Worm (Caenorhabditis elegans) whole organism, mixed stage, embryonic: ENCODE measurements around the gene cul-3.

Source experiments
- M03D4.4 ChIP-seq: sonication (generic microtip); optimal IDR thresholded peaks from 2 replicates; lab custom pipeline; 2017; ENCODE audit warnings: mild to moderate bottlenecking, missing genetic modification characterization, missing compliant biosample characterization
- bed-3 ChIP-seq: fragments of 200-800 bp; sonication (Bioruptor generic); optimal IDR thresholded peaks from 3 replicates; lab custom pipeline; 2018; ENCODE audit warnings: mild to moderate bottlenecking, missing genetic modification characterization, moderate library complexity, missing compliant biosample characterization
- blmp-1 ChIP-seq: fragments of 150-350 bp; optimal IDR thresholded peaks from 2 replicates; lab custom pipeline; 2014; ENCODE audit warnings: missing biosample characterization, missing genetic modification characterization
- ceh-39 ChIP-seq: fragments of 150-350 bp; optimal IDR thresholded peaks from 2 replicates; lab custom pipeline; 2014; ENCODE audit warnings: missing biosample characterization, missing genetic modification characterization
- ceh-43 ChIP-seq: fragments of 200-800 bp; sonication (Bioruptor generic); optimal IDR thresholded peaks from 2 replicates; lab custom pipeline; 2018; ENCODE audit warnings: mild to moderate bottlenecking, missing genetic modification characterization, moderate library complexity, missing compliant biosample characterization
- ceh-83 ChIP-seq: fragments of 200-800 bp; sonication (Bioruptor generic); optimal IDR thresholded peaks from 2 replicates; lab custom pipeline; 2018; ENCODE audit warnings: mild to moderate bottlenecking, missing genetic modification characterization, missing compliant biosample characterization
- ces-1 ChIP-seq: fragments of 150-350 bp; optimal IDR thresholded peaks from 2 replicates; lab custom pipeline; 2014; ENCODE audit warnings: missing biosample characterization, missing genetic modification reagents, missing genetic modification characterization
- cnd-1 ChIP-seq: fragments of 200-800 bp; sonication (Bioruptor generic); optimal IDR thresholded peaks from 2 replicates; lab custom pipeline; 2018; ENCODE audit warnings: mild to moderate bottlenecking, missing genetic modification characterization, missing compliant biosample characterization
- drap-1 ChIP-seq: fragments of 200-800 bp; sonication (Bioruptor generic); optimal IDR thresholded peaks from 3 replicates; lab custom pipeline; 2018; ENCODE audit warnings: mild to moderate bottlenecking, missing genetic modification characterization, missing compliant biosample characterization
- elt-1 ChIP-seq: sonication (generic microtip); optimal IDR thresholded peaks from 2 replicates; lab custom pipeline; 2017; ENCODE audit warnings: missing genetic modification characterization, mild to moderate bottlenecking, missing compliant biosample characterization, antibody characterized with exemption, moderate library complexity, borderline replicate concordance; ENCODE audit not compliant: insufficient read depth
- elt-3 ChIP-seq: fragments of 150-350 bp; optimal IDR thresholded peaks from 2 replicates; lab custom pipeline; 2014; ENCODE audit warnings: missing biosample characterization, missing genetic modification characterization
- flh-1 ChIP-seq: fragments of 200-800 bp; sonication (Bioruptor generic); optimal IDR thresholded peaks from 2 replicates; lab custom pipeline; 2018; ENCODE audit warnings: mild to moderate bottlenecking, missing genetic modification characterization, moderate library complexity, missing compliant biosample characterization
- ham-2 ChIP-seq: fragments of 200-800 bp; sonication (Bioruptor generic); optimal IDR thresholded peaks from 2 replicates; lab custom pipeline; 2018; ENCODE audit warnings: mild to moderate bottlenecking, missing genetic modification characterization, missing compliant biosample characterization
- hlh-1 ChIP-seq: fragments of 150-350 bp; optimal IDR thresholded peaks from 2 replicates; lab custom pipeline; 2014; ENCODE audit warnings: missing biosample characterization, missing genetic modification reagents, missing genetic modification characterization
- lin-13 ChIP-seq: fragments of 150-350 bp; optimal IDR thresholded peaks from 2 replicates; lab custom pipeline; 2014; ENCODE audit warnings: missing biosample characterization, missing genetic modification characterization
- lin-32 ChIP-seq: fragments of 200-800 bp; sonication (Bioruptor generic); optimal IDR thresholded peaks from 2 replicates; lab custom pipeline; 2018; ENCODE audit warnings: mild to moderate bottlenecking, missing genetic modification characterization, missing compliant biosample characterization
- lsy-2 ChIP-seq: fragments of 150-350 bp; optimal IDR thresholded peaks from 2 replicates; lab custom pipeline; 2014; ENCODE audit warnings: missing biosample characterization, missing genetic modification characterization
- mab-5 ChIP-seq: fragments of 150-350 bp; optimal IDR thresholded peaks from 2 replicates; lab custom pipeline; 2014; ENCODE audit warnings: missing biosample characterization, missing genetic modification characterization
- mep-1 ChIP-seq: fragments of 150-350 bp; optimal IDR thresholded peaks from 2 replicates; lab custom pipeline; 2017; ENCODE audit warnings: missing biosample characterization, missing genetic modification reagents, missing genetic modification characterization, inconsistent platforms
- mls-2 ChIP-seq: sonication (generic microtip); optimal IDR thresholded peaks from 2 replicates; lab custom pipeline; 2016; ENCODE audit warnings: mild to moderate bottlenecking, missing genetic modification characterization, moderate library complexity, missing compliant biosample characterization
- nhr-12 ChIP-seq: fragments of 150-350 bp; optimal IDR thresholded peaks from 2 replicates; lab custom pipeline; 2014; ENCODE audit warnings: missing biosample characterization, missing genetic modification characterization
- nhr-2 ChIP-seq: fragments of 150-350 bp; optimal IDR thresholded peaks from 2 replicates; lab custom pipeline; 2014; ENCODE audit warnings: missing biosample characterization, missing genetic modification characterization
- nhr-237 ChIP-seq: fragments of 150-350 bp; optimal IDR thresholded peaks from 2 replicates; lab custom pipeline; 2014; ENCODE audit warnings: missing biosample characterization, missing genetic modification characterization
- nhr-28 ChIP-seq: fragments of 150-350 bp; optimal IDR thresholded peaks from 2 replicates; lab custom pipeline; 2014; ENCODE audit warnings: missing biosample characterization, missing genetic modification characterization
- nhr-76 ChIP-seq: sonication (generic microtip); optimal IDR thresholded peaks from 2 replicates; lab custom pipeline; 2017; ENCODE audit warnings: missing biosample characterization, missing genetic modification characterization
- pha-4 ChIP-seq: fragments of 150-350 bp; optimal IDR thresholded peaks from 2 replicates; lab custom pipeline; 2018; ENCODE audit warnings: missing biosample characterization, missing genetic modification reagents, missing genetic modification characterization
- sem-2 ChIP-seq: fragments of 200-800 bp; sonication (Bioruptor generic); optimal IDR thresholded peaks from 2 replicates; lab custom pipeline; 2018; ENCODE audit warnings: mild to moderate bottlenecking, missing genetic modification characterization, missing compliant biosample characterization
- snpc-4 ChIP-seq: fragments of 150-350 bp; optimal IDR thresholded peaks from 2 replicates; lab custom pipeline; 2014; ENCODE audit warnings: missing biosample characterization, missing genetic modification characterization
- sptf-1 ChIP-seq: sonication (generic microtip); optimal IDR thresholded peaks from 2 replicates; lab custom pipeline; 2017; ENCODE audit warnings: mild to moderate bottlenecking, missing genetic modification characterization, moderate library complexity, missing compliant biosample characterization
- tbx-8 ChIP-seq: fragments of 200-800 bp; sonication (Bioruptor generic); optimal IDR thresholded peaks from 2 replicates; lab custom pipeline; 2018; ENCODE audit warnings: mild to moderate bottlenecking, missing genetic modification characterization, moderate library complexity, missing compliant biosample characterization
- unc-120 ChIP-seq: sonication (generic microtip); optimal IDR thresholded peaks from 2 replicates; lab custom pipeline; 2017; ENCODE audit warnings: missing genetic modification characterization, missing compliant biosample characterization; ENCODE audit not compliant: poor library complexity, severe bottlenecking
- unc-39 ChIP-seq: fragments of 150-350 bp; optimal IDR thresholded peaks from 2 replicates; lab custom pipeline; 2014; ENCODE audit warnings: missing biosample characterization, missing genetic modification characterization
- unc-62 ChIP-seq: fragments of 150-350 bp; optimal IDR thresholded peaks from 2 replicates; lab custom pipeline; 2014; ENCODE audit warnings: missing biosample characterization, missing genetic modification reagents, missing genetic modification characterization
- zip-8 ChIP-seq: fragments of 150-350 bp; optimal IDR thresholded peaks from 2 replicates; lab custom pipeline; 2014; ENCODE audit warnings: missing biosample characterization, missing genetic modification characterization
- ztf-11 ChIP-seq: fragments of 150-350 bp; optimal IDR thresholded peaks from 2 replicates; lab custom pipeline; 2014; ENCODE audit warnings: missing biosample characterization, missing genetic modification characterization

Gene cul-3

DNA sequence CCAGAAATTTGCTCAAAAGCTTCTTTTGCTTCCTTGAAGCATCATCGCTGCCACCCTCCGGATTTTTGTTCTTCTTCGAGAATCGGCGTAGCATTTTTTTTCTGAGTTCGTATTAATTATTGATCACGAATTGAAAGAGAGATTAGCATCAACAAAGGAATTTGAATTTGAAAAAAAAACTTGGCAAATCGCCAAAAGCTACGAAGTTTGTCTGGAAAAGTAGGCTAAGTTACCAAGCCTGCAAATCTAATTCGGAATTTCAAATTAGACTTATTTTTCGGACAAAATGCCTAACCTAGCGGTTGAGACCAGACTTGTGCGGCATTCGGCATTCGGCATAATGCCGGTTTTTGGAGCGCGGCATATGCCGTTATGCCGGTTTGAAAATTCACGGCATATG, 5.1 kb upstream of the cul-3 start, which contains the start of gene cfap-36:
Gene cfap-36 (minus strand): TSS at position 101 of the 400 bp plus-strand sequence.
- TF ChIP-seq lin-32 (no peak), sem-2 (GFP tag; lab: Kevin White, UChicago) (no peak), ceh-39 (tag; lab: Kevin White, UChicago) (no peak), lin-13 (tag; lab: Kevin White, UChicago) (no peak), nhr-2 (no peak), hlh-1 (no peak), ham-2 (GFP tag; lab: Kevin White, UChicago) (no peak), snpc-4 (tag; lab: Kevin White, UChicago) (no peak), mab-5 (tag; lab: Kevin White, UChicago) (no peak), lsy-2 (no peak), bed-3 (GFP tag; lab: Kevin White, UChicago) (no peak), nhr-12 (tag; lab: Kevin White, UChicago) (no peak)

DNA sequence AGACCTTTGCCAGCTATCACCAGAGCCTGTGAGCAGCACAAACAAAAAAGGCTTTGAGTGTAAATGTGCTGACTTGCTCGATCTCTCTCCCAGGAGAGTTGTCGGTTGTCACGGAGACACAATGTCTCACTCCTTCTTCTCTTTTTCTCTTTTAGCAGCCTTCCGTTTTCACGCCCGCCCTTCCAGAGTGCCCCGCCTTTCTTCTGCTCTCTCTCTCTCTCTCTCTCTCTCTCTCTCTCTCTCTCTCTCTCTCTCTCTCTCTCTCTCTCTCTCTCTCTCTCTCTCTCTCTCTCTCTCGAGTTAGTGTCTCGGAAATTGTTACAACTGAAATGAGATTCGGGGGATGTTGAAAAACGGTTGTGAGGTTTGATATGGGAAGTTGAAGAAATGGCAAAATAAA, 3.8 kb upstream of the cul-3 start:
- TF ChIP-seq M03D4.4 (tag; lab: Kevin White, UChicago) (peak; percentile 5), flh-1 (GFP tag; lab: Kevin White, UChicago) (no peak), bed-3 (GFP tag; lab: Kevin White, UChicago) (no peak), elt-1 (no peak)

ce11 chrV:174520-174919, 2.7 kb upstream of the cul-3 start:
- TF ChIP-seq nhr-12 (tag; lab: Kevin White, UChicago) (no peak), ztf-11 (tag; lab: Kevin White, UChicago) (no peak), cnd-1 (tag; lab: Kevin White, UChicago) (no peak), drap-1 (no peak), flh-1 (GFP tag; lab: Kevin White, UChicago) (no peak), lin-13 (tag; lab: Kevin White, UChicago) (no peak), nhr-28 (tag; lab: Kevin White, UChicago) (no peak), unc-39 (tag; lab: Kevin White, UChicago) (no peak), bed-3 (GFP tag; lab: Kevin White, UChicago) (no peak), sptf-1 (no peak), mab-5 (tag; lab: Kevin White, UChicago) (no peak), zip-8 (tag; lab: Kevin White, UChicago) (no peak), blmp-1 (tag; lab: Kevin White, UChicago) (no peak), unc-62 (no peak), ceh-43 (no peak), ceh-83 (GFP tag; lab: Kevin White, UChicago) (no peak), nhr-237 (tag; lab: Kevin White, UChicago) (no peak)

DNA sequence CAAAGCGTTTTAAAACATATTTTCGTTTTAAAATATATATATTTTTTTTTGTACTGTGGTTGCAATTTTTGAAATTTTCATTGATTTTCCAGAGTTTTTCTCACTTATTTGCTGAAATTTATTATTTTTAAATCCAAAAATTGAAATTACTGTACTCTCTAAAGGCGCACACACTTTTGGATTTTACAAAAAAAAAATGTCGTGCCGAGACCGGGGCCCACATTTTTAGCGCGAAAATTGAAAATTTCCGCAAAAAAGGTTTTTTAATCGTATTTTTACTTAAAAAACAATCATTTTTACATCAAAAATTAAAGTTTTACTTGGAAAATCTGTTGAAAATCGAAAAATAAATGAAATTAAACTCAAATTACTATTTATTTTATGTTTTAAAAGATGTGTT, 7.9 kb downstream of the cul-3 start:
- TF ChIP-seq elt-3, result no peak
- TF ChIP-seq pha-4 (tag; lab: Kevin White, UChicago), result no peak
- no peak for TF ChIP-seq ceh-39 (tag; lab: Kevin White, UChicago)
- no peak for TF ChIP-seq lin-13 (tag; lab: Kevin White, UChicago)
- no peak for TF ChIP-seq cnd-1 (tag; lab: Kevin White, UChicago)
- no peak for TF ChIP-seq snpc-4 (tag; lab: Kevin White, UChicago)
- TF ChIP-seq tbx-8 (GFP tag; lab: Kevin White, UChicago), result no peak
- TF ChIP-seq ham-2 (GFP tag; lab: Kevin White, UChicago), result no peak
- no peak for TF ChIP-seq drap-1
- no peak for TF ChIP-seq sptf-1
- no peak for TF ChIP-seq nhr-76
- TF ChIP-seq lsy-2, result no peak
- no peak for TF ChIP-seq M03D4.4 (tag; lab: Kevin White, UChicago)
- TF ChIP-seq ceh-43, result no peak
- no peak for TF ChIP-seq nhr-2
- no peak for TF ChIP-seq bed-3 (GFP tag; lab: Kevin White, UChicago)
- TF ChIP-seq hlh-1, result no peak

- no peak for TF ChIP-seq lin-32
- no peak for TF ChIP-seq lsy-2
- TF ChIP-seq bed-3 (GFP tag; lab: Kevin White, UChicago), result no peak
- TF ChIP-seq unc-62, result no peak
- no peak for TF ChIP-seq mls-2
- no peak for TF ChIP-seq ceh-83 (GFP tag; lab: Kevin White, UChicago)
- no peak for TF ChIP-seq M03D4.4 (tag; lab: Kevin White, UChicago)
- TF ChIP-seq blmp-1 (tag; lab: Kevin White, UChicago), result no peak
- peak; percentile 2 for TF ChIP-seq ham-2 (GFP tag; lab: Kevin White, UChicago)
- no peak for TF ChIP-seq ceh-43
- TF ChIP-seq mep-1 (tag; lab: Kevin White, UChicago), result peak; percentile 50
- TF ChIP-seq nhr-237 (tag; lab: Kevin White, UChicago), result no peak
- no peak for TF ChIP-seq elt-3
- no peak for TF ChIP-seq elt-1
- no peak for TF ChIP-seq unc-120 (tag; lab: Kevin White, UChicago)
- no peak for TF ChIP-seq mab-5 (tag; lab: Kevin White, UChicago)
- no peak for TF ChIP-seq nhr-12 (tag; lab: Kevin White, UChicago)
- no peak for TF ChIP-seq nhr-2
- no peak for TF ChIP-seq nhr-28 (tag; lab: Kevin White, UChicago)
- no peak for TF ChIP-seq ztf-11 (tag; lab: Kevin White, UChicago)
- no peak for TF ChIP-seq hlh-1
- no peak for TF ChIP-seq ceh-39 (tag; lab: Kevin White, UChicago)
- peak; percentile 43 for TF ChIP-seq pha-4 (tag; lab: Kevin White, UChicago)
- no peak for TF ChIP-seq unc-39 (tag; lab: Kevin White, UChicago)
- no peak for TF ChIP-seq flh-1 (GFP tag; lab: Kevin White, UChicago)
- no peak for TF ChIP-seq drap-1
- TF ChIP-seq snpc-4 (tag; lab: Kevin White, UChicago), result no peak
- TF ChIP-seq tbx-8 (GFP tag; lab: Kevin White, UChicago), result no peak
- peak; percentile 7 for TF ChIP-seq ces-1 (GFP tag; lab: Kevin White, UChicago)
- no peak for TF ChIP-seq zip-8 (tag; lab: Kevin White, UChicago)
- no peak for TF ChIP-seq sptf-1
- no peak for TF ChIP-seq nhr-76
- TF ChIP-seq lin-13 (tag; lab: Kevin White, UChicago), result no peak
- TF ChIP-seq cnd-1 (tag; lab: Kevin White, UChicago), result no peak
These were observed 8.5 kb downstream of the cul-3 start, which contains the start of gene arid-1 for ce11 chrV:185694-186217. Gene arid-1 (plus strand): TSS chrV:186167.
